Worm (Caenorhabditis elegans): ENCODE measurements around the gene pals-38.

DNA sequence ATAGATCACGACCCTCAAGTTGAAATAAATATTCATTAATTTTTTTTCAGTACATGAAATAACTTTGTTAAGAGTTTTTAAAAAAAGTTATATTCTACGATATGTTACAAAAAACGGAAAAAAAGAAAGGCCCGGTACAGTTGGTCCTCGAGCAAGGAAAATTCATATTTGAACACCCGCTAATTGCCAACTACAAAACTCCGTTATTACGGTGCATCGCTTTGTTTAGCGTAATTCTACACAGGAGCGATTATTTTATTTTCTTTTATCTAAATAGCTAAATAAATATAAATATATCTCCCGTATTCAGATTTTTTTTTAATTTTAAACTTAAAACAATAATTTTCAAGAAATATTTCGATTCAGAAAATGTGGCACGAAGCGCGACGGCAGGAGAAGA, 3.6 kb upstream of the pals-38 start, which contains the start of gene F28C1.1:
- TF ChIP-seq fos-1 (tag; optimal IDR thresholded peaks at IDR 0.05): no peak
- no peak for TF ChIP-seq unc-62 (GFP tag; optimal IDR thresholded peaks at IDR 0.05)
- peak; percentile 29 for TF ChIP-seq blmp-1 (tag; optimal IDR thresholded peaks at IDR 0.05)
- TF ChIP-seq mdl-1 (tag; optimal IDR thresholded peaks at IDR 0.05): no peak
